Worm (Caenorhabditis elegans) whole organism, L4/young adult: Measurements from ENCODE around the gene str-232.

Experiments
- W03F9.2 ChIP-seq: fragments of 150-350 bp; optimal IDR thresholded peaks from 2 replicates; lab custom pipeline; 2014; ENCODE audit warnings: missing biosample characterization, missing genetic modification characterization
- him-1 ChIP-seq: sonication (generic microtip); optimal IDR thresholded peaks from 2 replicates; lab custom pipeline; 2016; ENCODE audit warnings: missing genotype, missing genetic modification reagents, missing genetic modification characterization, missing compliant biosample characterization

ce11 chrV:16062788-16063187 lies 47.2 kb upstream of the str-232 start, which contains the start of gene F14H3.14:
- TF ChIP-seq him-1 (tag; lab: Kevin White, UChicago) (no peak), W03F9.2 (no peak)
